Fruit fly (Drosophila melanogaster): Measurements from ENCODE around the gene CG5953.

Gene CG5953

dm6 chr2L:16526015-16526518 lies 6.6 kb downstream of the CG5953 start (continued):
- TF ChIP-seq tna (GFP tag; IDR thresholded peaks at IDR 0.05; ENCODE audit: partially characterized antibody) (no peak; the same call in none of the 2 replicates), phol (tag; optimal IDR thresholded peaks at IDR 0.05) (no peak), Dbx (GFP tag; IDR thresholded peaks at IDR 0.05) (peak; percentile 67; the same call in 2 of the 3 replicates), CG9932 (GFP tag; IDR thresholded peaks at IDR 0.05) (peak; percentile 52), CG4854 (GFP tag; optimal IDR thresholded peaks at IDR 0.05) (no peak), yki (optimal IDR thresholded peaks at IDR 0.05) (peak; percentile 81), dan (GFP tag; IDR thresholded peaks at IDR 0.05) (no peak), nerfin-1 (tag; optimal IDR thresholded peaks at IDR 0.05) (no peak), CG3281 (GFP tag; optimal IDR thresholded peaks at IDR 0.05) (no peak), ken (GFP tag; IDR thresholded peaks at IDR 0.05) (peak; percentile 53; the same call in 1 of the 3 replicates), CG3847 (GFP tag; IDR thresholded peaks at IDR 0.05) (peak; percentile 9; the same call in 1 of the 2 replicates), CG17612 (GFP tag; IDR thresholded peaks at IDR 0.05) (no peak), ash1 (GFP tag; optimal IDR thresholded peaks at IDR 0.05) (peak; percentile 50), CG4730 (GFP tag; IDR thresholded peaks at IDR 0.05) (no peak), sna (GFP tag; IDR thresholded peaks at IDR 0.05; ENCODE audit: partially characterized antibody) (0 out of 2 replicates have a peak, but pooled peaks have one; percentile 31), CG6689 (GFP tag; IDR thresholded peaks at IDR 0.05) (0 out of 2 replicates have a peak, but pooled peaks have one; percentile 7), Usf (GFP tag; optimal IDR thresholded peaks at IDR 0.05) (no peak), Nf-YC (tag; optimal IDR thresholded peaks at IDR 0.05) (peak; percentile 67), CG7372 (GFP tag; IDR thresholded peaks at IDR 0.05) (no peak), CG10979 (tag; optimal IDR thresholded peaks at IDR 0.05) (no peak), CG15269 (tag; optimal IDR thresholded peaks at IDR 0.05) (peak; percentile 41), nom (GFP tag; optimal IDR thresholded peaks at IDR 0.05) (peak; percentile 80), CG12659 (GFP tag; optimal IDR thresholded peaks at IDR 0.05) (no peak), Hr78 (GFP tag; optimal IDR thresholded peaks at IDR 0.05) (peak in 1 of 2 experiments; percentile 73), fu2 (GFP tag; optimal IDR thresholded peaks at IDR 0.05) (no peak), schlank (tag; optimal IDR thresholded peaks at IDR 0.05) (no peak), CG2875 (GFP tag; optimal IDR thresholded peaks at IDR 0.05) (peak; percentile 38), Dad (GFP tag; optimal IDR thresholded peaks at IDR 0.05) (no peak), Kr (GFP tag; optimal IDR thresholded peaks at IDR 0.05) (no peak), CG12155 (GFP tag; optimal IDR thresholded peaks at IDR 0.05) (no peak), CG4328 (GFP tag; optimal IDR thresholded peaks at IDR 0.05) (peak; percentile 45), CG5245 (GFP tag; optimal IDR thresholded peaks at IDR 0.05) (no peak), CG15011 (GFP tag; optimal IDR thresholded peaks at IDR 0.05) (no peak), seq (GFP tag; IDR thresholded peaks at IDR 0.05) (0 out of 2 replicates have a peak, but pooled peaks have one; percentile 31), ssp (GFP tag; IDR thresholded peaks at IDR 0.05) (no peak), CG14667 (GFP tag; IDR thresholded peaks at IDR 0.05) (no peak), CG14965 (GFP tag; optimal IDR thresholded peaks at IDR 0.05; ENCODE audit: borderline replicate concordance) (no peak), Fer1 (GFP tag; optimal IDR thresholded peaks at IDR 0.05) (peak; percentile 49), ERR (GFP tag; optimal IDR thresholded peaks at IDR 0.05) (no peak), CG6272 (GFP tag; IDR thresholded peaks at IDR 0.05) (no peak), Side (GFP tag; optimal IDR thresholded peaks at IDR 0.05) (no peak), CG1233 (GFP tag; optimal IDR thresholded peaks at IDR 0.05) (no peak), sd (tag; optimal IDR thresholded peaks at IDR 0.05) (peak; percentile 96), Awh (GFP tag; IDR thresholded peaks at IDR 0.05) (no peak), CkIIα-i1 (GFP tag; IDR thresholded peaks at IDR 0.05) (0 out of 2 replicates have a peak, but pooled peaks have one; percentile 18), Hey (tag; optimal IDR thresholded peaks at IDR 0.05) (peak; percentile 48), odd (GFP tag; optimal IDR thresholded peaks at IDR 0.05) (peak; percentile 48), tin (GFP tag; optimal IDR thresholded peaks at IDR 0.05) (no peak), fd102C (GFP tag; optimal IDR thresholded peaks at IDR 0.05) (no peak), Oaz (GFP tag; IDR thresholded peaks at IDR 0.05) (no peak), chn (GFP tag; optimal IDR thresholded peaks at IDR 0.05) (no peak)
